Fruit fly (Drosophila melanogaster): ENCODE results near the gene Non2.

DNA sequence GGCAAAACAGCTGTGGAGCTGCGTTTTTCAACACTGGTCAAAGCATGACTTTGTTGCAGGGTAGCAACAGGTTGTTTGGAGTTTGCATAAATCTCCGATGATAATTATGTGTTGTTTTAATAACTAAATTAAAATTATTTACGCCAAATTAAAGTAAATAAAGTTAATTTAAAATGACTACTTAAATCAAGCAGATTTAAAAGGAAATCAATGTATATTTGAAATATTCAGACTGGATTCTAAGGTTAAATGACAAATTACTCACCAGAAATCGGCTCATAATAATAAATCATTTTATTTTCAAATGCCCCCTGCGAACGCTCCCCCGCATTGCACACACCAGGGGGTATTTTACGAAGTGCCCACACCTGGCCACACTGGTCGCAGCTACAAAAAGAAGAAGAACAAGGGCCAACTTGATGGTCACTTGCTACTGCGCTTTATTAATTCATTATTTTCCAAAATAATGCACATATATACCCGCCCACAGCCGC is 7.2 kb downstream of the Non2 start, which contains the start of the genes CG12093 and Atg2:
- peak; percentile 90 for TF ChIP-seq Ets96B (tag; optimal IDR thresholded peaks at IDR 0.05)
- TF ChIP-seq acj6 (GFP tag; optimal IDR thresholded peaks at IDR 0.05): peak; percentile 96
